Fruit fly (Drosophila melanogaster) whole organism, embryonic: ENCODE data around the gene vers.

Source experiments
- ATbp ChIP-seq: fragments of 200-800 bp; sonication (Bioruptor generic); optimal IDR thresholded peaks from 2 replicates; lab custom pipeline; 2017; ENCODE audit warnings: missing biosample characterization, mild to moderate bottlenecking, missing genetic modification characterization, missing genetic modification reagents
- Ada2b ChIP-seq: fragments of 200-800 bp; sonication (Bioruptor generic); IDR thresholded peaks from 2 replicates; pipeline ENCODE4 v1.3.6; 2022; ENCODE audit warnings: missing biosample characterization, missing genetic modification characterization
- C15 ChIP-seq: fragments of 200-800 bp; sonication (Bioruptor generic); IDR thresholded peaks from 3 replicates; pipeline ENCODE4 v1.3.6; 2022; ENCODE audit warnings: missing biosample characterization, missing genetic modification characterization
- CG11560 ChIP-seq: fragments of 200-800 bp; sonication (Bioruptor generic); IDR thresholded peaks from 3 replicates; pipeline ENCODE4 v1.3.6; 2022; ENCODE audit warnings: missing biosample characterization, missing genetic modification characterization
- CG13296 ChIP-seq: fragments of 200-800 bp; sonication (Bioruptor generic); optimal IDR thresholded peaks from 3 replicates; lab custom pipeline; 2018; ENCODE audit warnings: missing biosample characterization, mild to moderate bottlenecking, missing genetic modification characterization
- CG14710 ChIP-seq: fragments of 200-800 bp; sonication (Bioruptor generic); optimal IDR thresholded peaks from 3 replicates; lab custom pipeline; 2019; ENCODE audit warnings: missing biosample characterization, mild to moderate bottlenecking, missing genetic modification characterization, moderate library complexity
- CG16813 ChIP-seq: fragments of 200-800 bp; sonication (Bioruptor generic); IDR thresholded peaks from 3 replicates; pipeline ENCODE4 v1.3.6; 2022; ENCODE audit warnings: missing biosample characterization, missing genetic modification characterization; ENCODE audit not compliant: partially characterized antibody
- CG16815 ChIP-seq: fragments of 200-800 bp; sonication (Bioruptor generic); optimal IDR thresholded peaks from 3 replicates; lab custom pipeline; 2017; ENCODE audit warnings: missing biosample characterization, mild to moderate bottlenecking, missing genetic modification characterization
- CG17361 ChIP-seq: fragments of 200-800 bp; sonication (Bioruptor generic); IDR thresholded peaks from 3 replicates; pipeline ENCODE4 v1.3.6; 2022; ENCODE audit warnings: missing biosample characterization, missing genetic modification characterization
- CG17612 ChIP-seq: fragments of 200-800 bp; sonication (Bioruptor generic); IDR thresholded peaks from 2 replicates; pipeline ENCODE4 v1.3.6; 2022; ENCODE audit warnings: missing biosample characterization, missing genetic modification characterization
- CG18764 ChIP-seq: fragments of 200-800 bp; sonication (Bioruptor generic); optimal IDR thresholded peaks from 3 replicates; lab custom pipeline; 2016; ENCODE audit warnings: missing biosample characterization, missing genetic modification characterization
- CG2129 ChIP-seq: fragments of 200-800 bp; sonication (Bioruptor generic); IDR thresholded peaks from 2 replicates; pipeline ENCODE4 v1.3.6; 2022; ENCODE audit warnings: missing biosample characterization, missing genetic modification characterization; ENCODE audit not compliant: partially characterized antibody
- CG3163 ChIP-seq: fragments of 200-800 bp; sonication (Bioruptor generic); optimal IDR thresholded peaks from 3 replicates; lab custom pipeline; 2016; ENCODE audit warnings: missing biosample characterization, missing genetic modification characterization
- CG32532 ChIP-seq: fragments of 200-800 bp; sonication (Bioruptor generic); IDR thresholded peaks from 2 replicates; pipeline ENCODE4 v1.3.6; 2022; ENCODE audit warnings: missing biosample characterization, missing genetic modification characterization
- CG34422 ChIP-seq: fragments of 200-800 bp; sonication (Bioruptor generic); IDR thresholded peaks from 3 replicates; pipeline ENCODE4 v1.3.6; 2022; ENCODE audit warnings: missing biosample characterization, missing genetic modification characterization
- CG4404 ChIP-seq: fragments of 200-800 bp; sonication (Bioruptor generic); IDR thresholded peaks from 2 replicates; pipeline ENCODE4 v1.3.6; 2022; ENCODE audit warnings: missing biosample characterization, missing genetic modification characterization
- CG7271 ChIP-seq: fragments of 200-800 bp; sonication (Bioruptor generic); optimal IDR thresholded peaks from 2 replicates; lab custom pipeline; 2018; ENCODE audit warnings: missing biosample characterization, mild to moderate bottlenecking, missing genetic modification characterization, moderate library complexity
- CG7745 ChIP-seq: fragments of 200-800 bp; sonication (Bioruptor generic); optimal IDR thresholded peaks from 2 replicates; lab custom pipeline; 2018; ENCODE audit warnings: missing biosample characterization, mild to moderate bottlenecking, missing genetic modification characterization, moderate library complexity
- D ChIP-seq, 2 experiments: fragments of 200-800 bp in 1 of 2; fragments of >200 bp in 1 of 2; sonication (Bioruptor generic) in 1 of 2; optimal IDR thresholded peaks; 2 replicates in 1 of 2; 3 replicates in 1 of 2; lab custom pipeline; 2017; ENCODE audit warnings: mild to moderate bottlenecking in 1 of 2, missing biosample characterization in 1 of 2, missing genetic modification characterization in 1 of 2, missing genetic modification reagents in 1 of 2
- Gsc ChIP-seq: fragments of 200-800 bp; sonication (Bioruptor generic); IDR thresholded peaks from 2 replicates; pipeline ENCODE4 v1.3.6; 2022; ENCODE audit warnings: missing biosample characterization, missing genetic modification characterization
- MBD-R2 ChIP-seq: fragments of 200-800 bp; sonication (Bioruptor generic); IDR thresholded peaks from 2 replicates; pipeline ENCODE4 v1.3.6; 2022; ENCODE audit warnings: missing biosample characterization, missing genetic modification characterization
- Med ChIP-seq: fragments of 200-800 bp; sonication (Bioruptor generic); peaks from one replicate; lab custom pipeline; 2016; ENCODE audit warnings: missing biosample characterization, missing genetic modification characterization, mild to moderate bottlenecking, inconsistent platforms, moderate library complexity
- Myb ChIP-seq: fragments of 200-800 bp; sonication (Bioruptor generic); optimal IDR thresholded peaks from 2 replicates; lab custom pipeline; 2016; ENCODE audit warnings: missing biosample characterization, missing genetic modification characterization
- Oli ChIP-seq: fragments of 200-800 bp; sonication (Bioruptor generic); optimal IDR thresholded peaks from 2 replicates; lab custom pipeline; 2018; ENCODE audit warnings: missing biosample characterization, mild to moderate bottlenecking, missing genetic modification characterization, moderate library complexity
- Sox102F ChIP-seq: fragments of 200-800 bp; sonication (Bioruptor generic); optimal IDR thresholded peaks from 2 replicates; lab custom pipeline; 2018; ENCODE audit warnings: missing biosample characterization, mild to moderate bottlenecking, missing genetic modification characterization, moderate library complexity
- Spps ChIP-seq: fragments of 200-800 bp; sonication (Bioruptor generic); optimal IDR thresholded peaks from 2 replicates; lab custom pipeline; 2018; ENCODE audit warnings: missing biosample characterization, mild to moderate bottlenecking, missing genetic modification characterization
- YL-1 ChIP-seq: fragments of 200-800 bp; sonication (Bioruptor generic); optimal IDR thresholded peaks from 3 replicates; lab custom pipeline; 2017; ENCODE audit warnings: missing biosample characterization, mild to moderate bottlenecking, missing genetic modification characterization
- ap ChIP-seq: fragments of 200-800 bp; sonication (Bioruptor generic); IDR thresholded peaks from 2 replicates; pipeline ENCODE4 v1.3.6; 2022; ENCODE audit warnings: missing biosample characterization, missing genetic modification characterization
- ato ChIP-seq: fragments of 200-800 bp; sonication (Bioruptor generic); IDR thresholded peaks from 2 replicates; pipeline ENCODE4 v1.3.6; 2022; ENCODE audit warnings: missing biosample characterization, missing genetic modification characterization; ENCODE audit not compliant: partially characterized antibody
- bbx ChIP-seq: fragments of 200-800 bp; sonication (Bioruptor generic); IDR thresholded peaks from 2 replicates; pipeline ENCODE4 v1.3.6; 2022; ENCODE audit warnings: missing biosample characterization, missing genetic modification characterization; ENCODE audit not compliant: partially characterized antibody
- btn ChIP-seq: fragments of 200-800 bp; sonication (Bioruptor generic); optimal IDR thresholded peaks from 2 replicates; lab custom pipeline; 2016; ENCODE audit warnings: missing biosample characterization, missing genetic modification characterization
- cad ChIP-seq: fragments of >200 bp; optimal IDR thresholded peaks from 2 replicates; lab custom pipeline; 2017; ENCODE audit warnings: missing biosample characterization, missing genetic modification characterization
- cg ChIP-seq: fragments of 200-800 bp; sonication (Bioruptor generic); optimal IDR thresholded peaks from 3 replicates; lab custom pipeline; 2019; ENCODE audit warnings: missing biosample characterization, mild to moderate bottlenecking, missing genetic modification characterization, moderate library complexity
- crol ChIP-seq: fragments of 200-800 bp; sonication (Bioruptor generic); IDR thresholded peaks from 2 replicates; pipeline ENCODE4 v1.3.6; 2022; ENCODE audit warnings: missing biosample characterization, missing genetic modification characterization
- cwo ChIP-seq: fragments of 200-800 bp; sonication (Bioruptor generic); optimal IDR thresholded peaks from 3 replicates; lab custom pipeline; 2017; ENCODE audit warnings: missing biosample characterization, missing genetic modification characterization, mild to moderate bottlenecking, moderate library complexity, missing genetic modification reagents
- dan ChIP-seq: fragments of 200-800 bp; sonication (Bioruptor generic); IDR thresholded peaks from 2 replicates; pipeline ENCODE4 v1.3.6; 2022; ENCODE audit warnings: missing biosample characterization, missing genetic modification characterization
- dysf ChIP-seq: fragments of 200-800 bp; sonication (Bioruptor generic); IDR thresholded peaks from 3 replicates; pipeline ENCODE4 v1.3.6; 2022; ENCODE audit warnings: missing biosample characterization, missing genetic modification characterization
- fd102C ChIP-seq: fragments of 200-800 bp; sonication (Bioruptor generic); optimal IDR thresholded peaks from 2 replicates; lab custom pipeline; 2018; ENCODE audit warnings: missing biosample characterization, mild to moderate bottlenecking, missing genetic modification characterization, moderate library complexity
- ftz-f1 ChIP-seq: fragments of 200-800 bp; sonication (Bioruptor generic); optimal IDR thresholded peaks from 2 replicates; lab custom pipeline; 2016; ENCODE audit warnings: missing biosample characterization, missing genetic modification characterization
- grn ChIP-seq: fragments of 200-800 bp; sonication (Bioruptor generic); optimal IDR thresholded peaks from 3 replicates; lab custom pipeline; 2017; ENCODE audit warnings: missing biosample characterization, missing genetic modification characterization
- mirr ChIP-seq: fragments of 200-800 bp; sonication (Bioruptor generic); optimal IDR thresholded peaks from 3 replicates; lab custom pipeline; 2018; ENCODE audit warnings: missing biosample characterization, mild to moderate bottlenecking, missing genetic modification characterization
- nerfin-2 ChIP-seq: fragments of 200-800 bp; sonication (Bioruptor generic); IDR thresholded peaks from 2 replicates; pipeline ENCODE4 v1.3.6; 2022; ENCODE audit warnings: missing biosample characterization, missing genetic modification characterization; ENCODE audit not compliant: partially characterized antibody
- oc ChIP-seq: fragments of 200-800 bp; sonication (Bioruptor generic); optimal IDR thresholded peaks from 2 replicates; lab custom pipeline; 2018; ENCODE audit warnings: missing biosample characterization, mild to moderate bottlenecking, missing genetic modification characterization, moderate library complexity
- prd ChIP-seq, 3 experiments: fragments of >200 bp in 2 of 3; fragments of 200-800 bp in 1 of 3; sonication (Bioruptor generic) in 1 of 3; optimal IDR thresholded peaks in 2 of 3; IDR thresholded peaks in 1 of 3; 2 replicates in 2 of 3; 3 replicates in 1 of 3; pipeline versions ENCODE4 v1.3.6 to Lab custom; 2017 to 2022; ENCODE audit warnings: missing biosample characterization in 1 of 3, missing genetic modification characterization in 1 of 3
- sd ChIP-seq: fragments of 200-800 bp; sonication (Bioruptor generic); optimal IDR thresholded peaks from 3 replicates; lab custom pipeline; 2018; ENCODE audit warnings: missing biosample characterization, mild to moderate bottlenecking, missing genetic modification characterization, moderate library complexity
- sens ChIP-seq: fragments of 200-800 bp; sonication (Bioruptor generic); peaks from one replicate; lab custom pipeline; 2016; ENCODE audit warnings: missing biosample characterization, missing genetic modification characterization
- slbo ChIP-seq: fragments of 200-800 bp; sonication (Bioruptor generic); IDR thresholded peaks from 2 replicates; pipeline ENCODE4 v1.3.6; 2022; ENCODE audit warnings: missing biosample characterization, missing genetic modification characterization
- slp2 ChIP-seq: fragments of 200-800 bp; sonication (Bioruptor generic); optimal IDR thresholded peaks from 2 replicates; lab custom pipeline; 2016; ENCODE audit warnings: missing biosample characterization, missing genetic modification characterization
- sqz ChIP-seq: fragments of 200-800 bp; sonication (Bioruptor generic); optimal IDR thresholded peaks from 3 replicates; lab custom pipeline; 2018; ENCODE audit warnings: missing biosample characterization, mild to moderate bottlenecking, missing genetic modification characterization
- trh ChIP-seq: fragments of 200-800 bp; sonication (Bioruptor generic); optimal IDR thresholded peaks from 2 replicates; lab custom pipeline; 2016; ENCODE audit warnings: missing biosample characterization, missing genetic modification characterization
- z ChIP-seq: fragments of 200-800 bp; sonication (Bioruptor generic); IDR thresholded peaks from 3 replicates; pipeline ENCODE4 v1.3.6; 2022; ENCODE audit warnings: missing biosample characterization, missing genetic modification characterization

vers gene

DNA sequence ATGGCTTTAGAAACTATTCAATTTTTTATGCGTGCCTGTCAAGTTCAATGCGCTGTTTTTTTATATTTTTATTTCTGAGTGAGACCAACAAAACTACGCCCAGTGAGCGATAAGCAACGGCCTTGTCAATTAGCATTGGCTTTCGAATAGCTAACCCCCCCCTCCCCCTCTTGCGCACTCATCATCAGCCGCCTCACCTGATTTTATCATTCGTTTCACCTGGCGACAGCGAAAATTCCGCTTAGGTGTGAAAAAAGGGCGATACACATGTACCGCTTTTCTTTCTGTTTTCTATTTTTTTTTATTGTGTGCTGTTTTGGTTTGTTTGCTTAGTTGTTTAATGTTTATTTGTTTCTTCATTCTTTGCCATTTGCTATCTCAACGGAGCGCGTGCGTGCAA is 40.9 kb upstream of the vers start:
- TF ChIP-seq D (optimal IDR thresholded peaks at IDR 0.05; lab: Kevin White, UChicago) (no peak), D (GFP tag; optimal IDR thresholded peaks at IDR 0.05; lab: Kevin White, UChicago) (no peak), sens (peak; percentile 57), ATbp (GFP tag; lab: Kevin White, UChicago) (no peak), sqz (GFP tag; lab: Kevin White, UChicago) (no peak), nerfin-2 (GFP tag; lab: Robert Waterston, UW) (no peak), ap (GFP tag; lab: Robert Waterston, UW) (no peak), CG16815 (GFP tag; lab: Kevin White, UChicago) (no peak), CG14710 (tag; lab: Kevin White, UChicago) (no peak), MBD-R2 (GFP tag; lab: Robert Waterston, UW) (no peak), CG34422 (GFP tag; lab: Robert Waterston, UW) (no peak), cwo (GFP tag; lab: Kevin White, UChicago) (no peak), CG7745 (tag; lab: Kevin White, UChicago) (no peak), CG32532 (GFP tag; lab: Robert Waterston, UW) (no peak), prd (optimal IDR thresholded peaks at IDR 0.05; lab: Kevin White, UChicago) (no peak), prd (GFP tag; IDR thresholded peaks at IDR 0.05; lab: Robert Waterston, UW) (no peak), ftz-f1 (GFP tag; lab: Kevin White, UChicago) (peak; percentile 59), CG11560 (tag; lab: Robert Waterston, UW) (no peak), Myb (GFP tag; lab: Kevin White, UChicago) (no peak), CG2129 (GFP tag; lab: Robert Waterston, UW) (no peak), CG4404 (GFP tag; lab: Robert Waterston, UW) (no peak), Sox102F (no peak), btn (GFP tag; lab: Kevin White, UChicago) (no peak), CG3163 (no peak), z (no peak), Oli (tag; lab: Kevin White, UChicago) (no peak), oc (tag; lab: Kevin White, UChicago) (no peak), slbo (GFP tag; lab: Robert Waterston, UW) (no peak), CG13296 (GFP tag; lab: Kevin White, UChicago) (no peak), CG7271 (tag; lab: Kevin White, UChicago) (no peak), grn (GFP tag; lab: Kevin White, UChicago) (peak; percentile 37), sd (peak; percentile 50), ato (no peak), dysf (GFP tag; lab: Robert Waterston, UW) (no peak), Spps (no peak), crol (GFP tag; lab: Robert Waterston, UW) (peak; percentile 62), trh (no peak), dan (GFP tag; lab: Robert Waterston, UW) (no peak), CG17612 (GFP tag; lab: Robert Waterston, UW) (no peak), fd102C (GFP tag; lab: Kevin White, UChicago) (no peak), YL-1 (GFP tag; lab: Kevin White, UChicago) (no peak), CG16813 (GFP tag; lab: Robert Waterston, UW) (no peak), Gsc (GFP tag; lab: Robert Waterston, UW) (no peak), CG17361 (no peak), Med (peak; percentile 5), mirr (GFP tag; lab: Kevin White, UChicago) (no peak), cad (GFP tag; lab: Kevin White, UChicago) (no peak), bbx (no peak), Ada2b (GFP tag; lab: Robert Waterston, UW) (no peak), slp2 (no peak), cg (GFP tag; lab: Kevin White, UChicago) (no peak), C15 (GFP tag; lab: Robert Waterston, UW) (no peak), CG18764 (GFP tag; lab: Kevin White, UChicago) (no peak)
